Worm (Caenorhabditis elegans) whole organism, young adult: ENCODE measurements around the gene C18A3.10.
A peak's percentile ranks its signal among the peaks of the same experiment; 100 is the strongest.

ENCODE experiments used
- F22D6.2 ChIP-seq: sonication (generic microtip); optimal IDR thresholded peaks from 2 replicates; lab custom pipeline; 2016; ENCODE audit warnings: mild to moderate bottlenecking, missing genetic modification characterization, missing compliant biosample characterization
- F23B12.7 ChIP-seq: sonication (generic microtip); optimal IDR thresholded peaks from 2 replicates; lab custom pipeline; 2017; ENCODE audit warnings: missing genetic modification characterization, mild to moderate bottlenecking, missing compliant biosample characterization, antibody characterized with exemption, moderate library complexity; ENCODE audit not compliant: insufficient read depth
- F33H1.4 ChIP-seq: fragments of 200-800 bp; sonication (Bioruptor generic); IDR thresholded peaks from 2 replicates; pipeline ENCODE4 v1.3.6; 2022; ENCODE audit warnings: missing genetic modification reagents, missing genetic modification characterization, missing compliant biosample characterization
- F55B11.4 ChIP-seq: sonication (generic microtip); optimal IDR thresholded peaks from 2 replicates; lab custom pipeline; 2016; ENCODE audit warnings: missing compliant biosample characterization, missing genetic modification characterization, borderline replicate concordance; ENCODE audit not compliant: insufficient read depth
- F57C9.4 ChIP-seq: sonication (generic microtip); optimal IDR thresholded peaks from 2 replicates; lab custom pipeline; 2017; ENCODE audit warnings: mild to moderate bottlenecking, missing genetic modification characterization, missing compliant biosample characterization
- T07F8.4 ChIP-seq: sonication (generic microtip); optimal IDR thresholded peaks from 2 replicates; lab custom pipeline; 2016; ENCODE audit warnings: mild to moderate bottlenecking, missing genetic modification characterization, moderate library complexity, missing compliant biosample characterization
- T26A5.8 ChIP-seq: sonication (generic microtip); optimal IDR thresholded peaks from 2 replicates; lab custom pipeline; 2016; ENCODE audit warnings: missing genetic modification characterization, missing compliant biosample characterization
- Y56A3A.18 ChIP-seq: fragments of 200-800 bp; sonication (Bioruptor generic); IDR thresholded peaks from 2 replicates; pipeline ENCODE4 v1.3.6; 2022; ENCODE audit warnings: missing genetic modification reagents, missing genetic modification characterization, missing compliant biosample characterization
- Y79H2A.3 ChIP-seq: fragments of 200-800 bp; sonication (Bioruptor generic); conservative IDR thresholded peaks from 2 replicates; pipeline ENCODE4 v1.3.6; 2022; ENCODE audit warnings: missing genetic modification reagents, missing genetic modification characterization, missing compliant biosample characterization
- Y95B8A.8 ChIP-seq: fragments of 200-800 bp; sonication (Bioruptor generic); IDR thresholded peaks from 2 replicates; pipeline ENCODE4 v1.3.6; 2022; ENCODE audit warnings: missing genetic modification reagents, missing genetic modification characterization, missing compliant biosample characterization
- athp-1 ChIP-seq: sonication (generic microtip); optimal IDR thresholded peaks from 2 replicates; lab custom pipeline; 2017; ENCODE audit warnings: mild to moderate bottlenecking, missing genetic modification characterization, missing compliant biosample characterization
- attf-5 ChIP-seq: fragments of 200-800 bp; sonication (Bioruptor generic); optimal IDR thresholded peaks from 2 replicates; lab custom pipeline; 2018; ENCODE audit warnings: mild to moderate bottlenecking, missing genetic modification characterization, missing compliant biosample characterization
- attf-6 ChIP-seq: fragments of 200-800 bp; sonication (Bioruptor generic); IDR thresholded peaks from 2 replicates; pipeline ENCODE4 v1.3.6; 2022; ENCODE audit warnings: missing genetic modification reagents, missing genetic modification characterization, missing compliant biosample characterization
- cebp-2 ChIP-seq: fragments of 200-800 bp; sonication (Bioruptor generic); IDR thresholded peaks from 2 replicates; pipeline ENCODE4 v1.3.6; 2022; ENCODE audit warnings: missing genetic modification characterization, missing compliant biosample characterization
- ceh-100 ChIP-seq: fragments of 200-800 bp; sonication (Bioruptor generic); IDR thresholded peaks from 2 replicates; pipeline ENCODE4 v1.3.6; 2022; ENCODE audit warnings: missing genetic modification reagents, missing genetic modification characterization, missing compliant biosample characterization
- ceh-79 ChIP-seq: sonication (generic microtip); optimal IDR thresholded peaks from 2 replicates; lab custom pipeline; 2017; ENCODE audit warnings: mild to moderate bottlenecking, missing genetic modification characterization, missing compliant biosample characterization
- chd-7 ChIP-seq: sonication (generic microtip); optimal IDR thresholded peaks from 2 replicates; lab custom pipeline; 2016; ENCODE audit warnings: mild to moderate bottlenecking, missing genetic modification characterization, moderate library complexity, missing compliant biosample characterization
- die-1 ChIP-seq: sonication (generic microtip); optimal IDR thresholded peaks from 2 replicates; lab custom pipeline; 2016; ENCODE audit warnings: missing genotype, mild to moderate bottlenecking, missing genetic modification characterization, missing compliant biosample characterization
- dox-1 ChIP-seq: fragments of 200-800 bp; sonication (Bioruptor generic); IDR thresholded peaks from 2 replicates; pipeline ENCODE4 v1.3.6; 2022; ENCODE audit warnings: missing genetic modification reagents, missing genetic modification characterization, missing compliant biosample characterization
- dpl-1 ChIP-seq: fragments of 150-350 bp; optimal IDR thresholded peaks from 2 replicates; lab custom pipeline; 2014; ENCODE audit warnings: missing biosample characterization, missing genetic modification reagents, missing genetic modification characterization
- egl-44 ChIP-seq: fragments of 200-800 bp; sonication (Bioruptor generic); IDR thresholded peaks from 2 replicates; pipeline ENCODE4 v1.3.6; 2022; ENCODE audit warnings: missing genetic modification reagents, missing genetic modification characterization, missing compliant biosample characterization
- ekl-4 ChIP-seq: fragments of 200-800 bp; sonication (Bioruptor generic); IDR thresholded peaks from 2 replicates; pipeline ENCODE4 v1.3.6; 2022; ENCODE audit warnings: missing genetic modification reagents, missing genetic modification characterization, missing compliant biosample characterization
- gei-17 ChIP-seq: fragments of 200-800 bp; sonication (Bioruptor generic); optimal IDR thresholded peaks from 2 replicates; lab custom pipeline; 2018; ENCODE audit warnings: mild to moderate bottlenecking, missing genetic modification characterization, missing compliant biosample characterization
- him-1 ChIP-seq: sonication (generic microtip); optimal IDR thresholded peaks from 2 replicates; lab custom pipeline; 2016; ENCODE audit warnings: missing genotype, missing genetic modification reagents, missing genetic modification characterization, missing compliant biosample characterization
- hlh-26 ChIP-seq: fragments of 200-800 bp; sonication (Bioruptor generic); conservative IDR thresholded peaks from 2 replicates; pipeline ENCODE4 v1.3.6; 2022; ENCODE audit warnings: missing genetic modification reagents, missing genetic modification characterization, missing compliant biosample characterization
- hmg-1.2 ChIP-seq: fragments of 200-800 bp; sonication (Bioruptor generic); IDR thresholded peaks from 2 replicates; pipeline ENCODE4 v1.3.6; 2022; ENCODE audit warnings: missing genetic modification reagents, missing genetic modification characterization, missing compliant biosample characterization
- hsf-1 ChIP-seq: fragments of 200-800 bp; sonication (Bioruptor generic); IDR thresholded peaks from 2 replicates; pipeline ENCODE4 v1.3.6; 2022; ENCODE audit warnings: missing genetic modification reagents, missing genetic modification characterization, missing compliant biosample characterization
- lag-1 ChIP-seq: fragments of 200-800 bp; sonication (Bioruptor generic); IDR thresholded peaks from 2 replicates; pipeline ENCODE4 v1.3.6; 2022; ENCODE audit warnings: missing genetic modification reagents, missing genetic modification characterization, missing compliant biosample characterization
- let-526 ChIP-seq: fragments of 200-800 bp; sonication (Bioruptor generic); IDR thresholded peaks from 2 replicates; pipeline ENCODE4 v1.3.6; 2022; ENCODE audit warnings: missing genetic modification reagents, missing genetic modification characterization, missing compliant biosample characterization
- let-607 ChIP-seq, 2 experiments: fragments of 200-800 bp in 1 of 2; sonication (Bioruptor generic) in 1 of 2; sonication (generic microtip) in 1 of 2; optimal IDR thresholded peaks; 2 replicates each; lab custom pipeline; 2016 to 2018; ENCODE audit warnings: mild to moderate bottlenecking in 2 of 2, missing compliant biosample characterization in 2 of 2, missing genetic modification characterization in 2 of 2, moderate library complexity in 2 of 2, missing genotype in 1 of 2
- lin-26 ChIP-seq: fragments of 200-800 bp; sonication (Bioruptor generic); IDR thresholded peaks from 2 replicates; pipeline ENCODE4 v1.3.6; 2022; ENCODE audit warnings: missing genetic modification reagents, missing genetic modification characterization, missing compliant biosample characterization
- lin-35 ChIP-seq, 3 experiments: fragments of 150-350 bp in 2 of 3; sonication (generic microtip) in 1 of 3; optimal IDR thresholded peaks; 2 replicates each; lab custom pipeline; 2014 to 2018; ENCODE audit warnings: missing biosample characterization in 3 of 3, missing genetic modification characterization in 3 of 3, missing genetic modification reagents in 3 of 3
- lsl-1 ChIP-seq: fragments of 200-800 bp; sonication (Bioruptor generic); optimal IDR thresholded peaks from 2 replicates; lab custom pipeline; 2018; ENCODE audit warnings: mild to moderate bottlenecking, missing genetic modification characterization, moderate library complexity, missing compliant biosample characterization
- madf-8 ChIP-seq: fragments of 200-800 bp; sonication (Bioruptor generic); conservative IDR thresholded peaks from 2 replicates; pipeline ENCODE4 v1.3.6; 2022; ENCODE audit warnings: missing genetic modification reagents, missing genetic modification characterization, missing compliant biosample characterization
- nhr-80 ChIP-seq: sonication (generic microtip); optimal IDR thresholded peaks from 2 replicates; lab custom pipeline; 2016; ENCODE audit warnings: missing genetic modification characterization, missing compliant biosample characterization
- nhr-90 ChIP-seq: sonication (generic microtip); optimal IDR thresholded peaks from 2 replicates; lab custom pipeline; 2016; ENCODE audit warnings: missing genotype, mild to moderate bottlenecking, missing genetic modification characterization, missing compliant biosample characterization
- pbrm-1 ChIP-seq: fragments of 200-800 bp; sonication (Bioruptor generic); IDR thresholded peaks from 2 replicates; pipeline ENCODE4 v1.3.6; 2022; ENCODE audit warnings: missing genetic modification reagents, missing genetic modification characterization, missing compliant biosample characterization
- repo-1 ChIP-seq: sonication (generic microtip); optimal IDR thresholded peaks from 2 replicates; lab custom pipeline; 2017; ENCODE audit warnings: mild to moderate bottlenecking, missing genetic modification characterization, missing compliant biosample characterization
- rpc-1 ChIP-seq, 2 experiments: fragments of 150-350 bp in 1 of 2; sonication (generic microtip) in 1 of 2; optimal IDR thresholded peaks; 2 replicates each; lab custom pipeline; 2014 to 2018; ENCODE audit warnings: missing biosample characterization in 1 of 2, missing genetic modification characterization in 1 of 2, missing genetic modification reagents in 1 of 2, missing genotype in 1 of 2
- sea-2 ChIP-seq: fragments of 200-800 bp; sonication (Bioruptor generic); IDR thresholded peaks from 2 replicates; pipeline ENCODE4 v1.3.6; 2022; ENCODE audit warnings: missing genetic modification characterization, missing compliant biosample characterization
- snpc-4 ChIP-seq, 5 experiments: fragments of 150-350 bp in 1 of 5; sonication (generic microtip) in 4 of 5; optimal IDR thresholded peaks; 2 replicates each; lab custom pipeline; 2014 to 2018; ENCODE audit warnings: missing genetic modification characterization in 5 of 5, missing biosample characterization in 3 of 5, antibody characterized with exemption in 2 of 5, mild to moderate bottlenecking in 2 of 5, missing compliant biosample characterization in 2 of 5, missing genotype in 2 of 5, moderate library complexity in 2 of 5, missing genetic modification reagents in 1 of 5
- sptf-2 ChIP-seq: fragments of 200-800 bp; sonication (Bioruptor generic); optimal IDR thresholded peaks from 2 replicates; lab custom pipeline; 2018; ENCODE audit warnings: mild to moderate bottlenecking, missing genetic modification characterization, missing compliant biosample characterization
- tbp1 ChIP-seq: fragments of 200-800 bp; sonication (Bioruptor generic); optimal IDR thresholded peaks from 2 replicates; lab custom pipeline; 2018; ENCODE audit warnings: mild to moderate bottlenecking, missing genetic modification characterization, missing compliant biosample characterization
- unc-130 ChIP-seq: sonication (generic microtip); optimal IDR thresholded peaks from 2 replicates; lab custom pipeline; 2016; ENCODE audit warnings: missing genetic modification reagents, missing genetic modification characterization, missing compliant biosample characterization
- zim-3 ChIP-seq: sonication (generic microtip); optimal IDR thresholded peaks from 2 replicates; lab custom pipeline; 2017; ENCODE audit warnings: mild to moderate bottlenecking, missing genetic modification characterization, moderate library complexity, missing compliant biosample characterization
- ztf-18 ChIP-seq: sonication (generic microtip); optimal IDR thresholded peaks from 2 replicates; lab custom pipeline; 2016; ENCODE audit warnings: missing genotype, mild to moderate bottlenecking, missing genetic modification characterization, missing compliant biosample characterization
- ztf-26 ChIP-seq: sonication (generic microtip); optimal IDR thresholded peaks from 2 replicates; lab custom pipeline; 2017; ENCODE audit warnings: missing genetic modification characterization, missing compliant biosample characterization
- ztf-3 ChIP-seq: fragments of 200-800 bp; sonication (Bioruptor generic); optimal IDR thresholded peaks from 2 replicates; lab custom pipeline; 2018; ENCODE audit warnings: mild to moderate bottlenecking, missing genetic modification characterization, missing compliant biosample characterization

Gene C18A3.10

DNA sequence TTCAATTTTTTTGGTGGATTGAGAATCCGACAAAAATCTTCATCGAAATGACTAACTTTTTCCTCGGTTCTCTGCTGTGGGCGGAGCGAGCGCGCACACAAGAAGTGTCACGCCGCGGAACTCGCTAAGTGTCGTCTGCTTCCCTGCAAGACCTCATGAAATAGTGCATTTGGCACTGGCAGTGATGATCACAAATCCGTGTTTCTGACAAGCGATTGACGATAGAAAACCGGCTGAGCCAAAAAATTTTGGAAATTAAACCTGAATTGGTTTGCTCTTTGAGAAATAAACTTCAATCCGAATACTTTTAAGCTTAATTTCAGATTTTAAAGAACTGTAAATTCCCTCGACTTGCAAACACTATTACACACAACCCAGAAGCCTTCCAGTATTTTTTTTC is 14.2 kb downstream of the C18A3.10 start (continued):
- TF ChIP-seq lag-1 (GFP tag; lab: Robert Waterston, UW) (no peak), sea-2 (GFP tag; lab: Robert Waterston, UW) (no peak), zim-3 (no peak), lsl-1 (GFP tag; lab: Kevin White, UChicago) (peak; percentile 59), chd-7 (peak; percentile 23), him-1 (tag; lab: Kevin White, UChicago) (peak; percentile 88), F33H1.4 (GFP tag; lab: Robert Waterston, UW) (peak; percentile 49; the same call in 1 of the 2 replicates), rpc-1 (optimal IDR thresholded peaks at IDR 0.05; lab: Kevin White, UChicago) (no peak), rpc-1 (tag; optimal IDR thresholded peaks at IDR 0.05; lab: Kevin White, UChicago) (peak; percentile 4), hsf-1 (GFP tag; lab: Robert Waterston, UW) (0 out of 2 replicates have a peak, but pooled peaks have one; percentile 20), cebp-2 (GFP tag; lab: Robert Waterston, UW) (no peak), ceh-100 (GFP tag; lab: Robert Waterston, UW) (no peak), F23B12.7 (tag; lab: Kevin White, UChicago) (peak; percentile 39), tbp1 (peak; percentile 78), dpl-1 (GFP tag; lab: Kevin White, UChicago) (no peak), gei-17 (GFP tag; lab: Kevin White, UChicago) (no peak), F55B11.4 (tag; lab: Kevin White, UChicago) (no peak), unc-130 (GFP tag; lab: Kevin White, UChicago) (no peak), attf-6 (GFP tag; lab: Robert Waterston, UW) (peak; percentile 89; the same call in 1 of the 2 replicates), F57C9.4 (tag; lab: Kevin White, UChicago) (no peak), F22D6.2 (tag; lab: Kevin White, UChicago) (no peak), madf-8 (peak; percentile 34; the same call in 1 of the 2 replicates), T07F8.4 (tag; lab: Kevin White, UChicago) (no peak), nhr-90 (tag; lab: Kevin White, UChicago) (no peak), athp-1 (tag; lab: Kevin White, UChicago) (no peak), ztf-18 (tag; lab: Kevin White, UChicago) (no peak), ekl-4 (peak; percentile 47; the same call in 1 of the 2 replicates), ztf-3 (no peak), repo-1 (peak; percentile 71), attf-5 (GFP tag; lab: Kevin White, UChicago) (no peak), lin-35 (GFP tag; optimal IDR thresholded peaks at IDR 0.05; lab: Kevin White, UChicago) (peak in 1 of 3 experiments; percentile 15), hlh-26 (no peak), lin-26 (GFP tag; lab: Robert Waterston, UW) (no peak), die-1 (no peak), Y56A3A.18 (peak; percentile 62), pbrm-1 (GFP tag; lab: Robert Waterston, UW) (peak; percentile 96), dox-1 (GFP tag; lab: Robert Waterston, UW) (peak; percentile 68), nhr-80 (tag; lab: Kevin White, UChicago) (peak; percentile 3), ztf-26 (tag; lab: Kevin White, UChicago) (no peak), Y95B8A.8 (no peak), hmg-1.2 (GFP tag; lab: Robert Waterston, UW) (peak; percentile 87), egl-44 (no peak), let-607 (tag; optimal IDR thresholded peaks at IDR 0.05; lab: Kevin White, UChicago) (no peak), ceh-79 (tag; lab: Kevin White, UChicago) (no peak), Y79H2A.3 (GFP tag; lab: Robert Waterston, UW) (no peak), T26A5.8 (tag; lab: Kevin White, UChicago) (no peak), let-526 (GFP tag; lab: Robert Waterston, UW) (no peak), sptf-2 (no peak), snpc-4 (GFP tag; optimal IDR thresholded peaks at IDR 0.05; lab: Kevin White, UChicago) (peak; percentile 97), snpc-4 (tag; optimal IDR thresholded peaks at IDR 0.05; lab: Kevin White, UChicago) (peak; percentile 98 to 99 (median 98))
